Fruit fly (Drosophila melanogaster) whole organism, embryonic: Measurements from ENCODE around the gene dally.
A peak's percentile ranks its signal among the peaks of the same experiment; 100 is the strongest.

Source experiments
- Ada2b ChIP-seq: fragments of 200-800 bp; sonication (Bioruptor generic); IDR thresholded peaks from 2 replicates; pipeline ENCODE4 v1.3.6; 2022; ENCODE audit warnings: missing biosample characterization, missing genetic modification characterization
- Bdp1 ChIP-seq: fragments of 200-800 bp; sonication (Bioruptor generic); optimal IDR thresholded peaks from 3 replicates; lab custom pipeline; 2016; ENCODE audit warnings: missing biosample characterization, missing genetic modification characterization
- CG1024 ChIP-seq: fragments of 200-800 bp; sonication (Bioruptor generic); IDR thresholded peaks from 2 replicates; pipeline ENCODE4 v1.3.6; 2022; ENCODE audit warnings: missing biosample characterization, missing genetic modification characterization
- CG11695 ChIP-seq: fragments of 200-800 bp; sonication (Bioruptor generic); IDR thresholded peaks from 3 replicates; pipeline ENCODE4 v1.3.6; 2022; ENCODE audit warnings: missing biosample characterization, missing genetic modification characterization
- CG11696 ChIP-seq: fragments of 200-800 bp; sonication (Bioruptor generic); IDR thresholded peaks from 2 replicates; pipeline ENCODE4 v1.3.6; 2022; ENCODE audit warnings: missing biosample characterization, missing genetic modification characterization
- CG11723 ChIP-seq: fragments of 200-800 bp; sonication (Bioruptor generic); optimal IDR thresholded peaks from 2 replicates; lab custom pipeline; 2017; ENCODE audit warnings: missing biosample characterization, mild to moderate bottlenecking, missing genetic modification characterization
- CG12299 ChIP-seq: fragments of 200-800 bp; sonication (Bioruptor generic); optimal IDR thresholded peaks from 2 replicates; lab custom pipeline; 2018; ENCODE audit warnings: missing biosample characterization, mild to moderate bottlenecking, missing genetic modification characterization
- CG14050 ChIP-seq: fragments of 200-800 bp; sonication (Bioruptor generic); IDR thresholded peaks from 3 replicates; pipeline ENCODE4 v1.3.6; 2022; ENCODE audit warnings: missing biosample characterization, missing genetic modification characterization
- CG14441 ChIP-seq: fragments of 200-800 bp; sonication (Bioruptor generic); IDR thresholded peaks from 2 replicates; pipeline ENCODE4 v1.3.6; 2022; ENCODE audit warnings: missing biosample characterization, missing genetic modification characterization
- CG15269 ChIP-seq: fragments of 200-800 bp; sonication (Bioruptor generic); optimal IDR thresholded peaks from 2 replicates; lab custom pipeline; 2018; ENCODE audit warnings: missing biosample characterization, mild to moderate bottlenecking, missing genetic modification characterization, moderate library complexity
- CG15514 ChIP-seq: fragments of 200-800 bp; sonication (Bioruptor generic); optimal IDR thresholded peaks from 3 replicates; lab custom pipeline; 2017; ENCODE audit warnings: missing biosample characterization, missing genetic modification characterization, mild to moderate bottlenecking, moderate library complexity, missing genetic modification reagents
- CG15601 ChIP-seq: fragments of 200-800 bp; sonication (Bioruptor generic); optimal IDR thresholded peaks from 3 replicates; lab custom pipeline; 2019; ENCODE audit warnings: missing biosample characterization, mild to moderate bottlenecking, missing genetic modification characterization, moderate library complexity
- CG16815 ChIP-seq: fragments of 200-800 bp; sonication (Bioruptor generic); optimal IDR thresholded peaks from 3 replicates; lab custom pipeline; 2017; ENCODE audit warnings: missing biosample characterization, mild to moderate bottlenecking, missing genetic modification characterization
- CG17359 ChIP-seq: fragments of 200-800 bp; sonication (Bioruptor generic); optimal IDR thresholded peaks from 3 replicates; lab custom pipeline; 2018; ENCODE audit warnings: missing biosample characterization, mild to moderate bottlenecking, missing genetic modification characterization, moderate library complexity
- CG17361 ChIP-seq: fragments of 200-800 bp; sonication (Bioruptor generic); IDR thresholded peaks from 3 replicates; pipeline ENCODE4 v1.3.6; 2022; ENCODE audit warnings: missing biosample characterization, missing genetic modification characterization
- CG17568 ChIP-seq: fragments of 200-800 bp; sonication (Bioruptor generic); optimal IDR thresholded peaks from 2 replicates; lab custom pipeline; 2018; ENCODE audit warnings: missing biosample characterization, mild to moderate bottlenecking, missing genetic modification characterization, moderate library complexity
- CG18764 ChIP-seq: fragments of 200-800 bp; sonication (Bioruptor generic); optimal IDR thresholded peaks from 3 replicates; lab custom pipeline; 2016; ENCODE audit warnings: missing biosample characterization, missing genetic modification characterization
- CG31441 ChIP-seq: fragments of 200-800 bp; sonication (Bioruptor generic); IDR thresholded peaks from 2 replicates; pipeline ENCODE4 v1.3.6; 2022; ENCODE audit warnings: missing biosample characterization, missing genetic modification characterization
- CG32532 ChIP-seq: fragments of 200-800 bp; sonication (Bioruptor generic); IDR thresholded peaks from 2 replicates; pipeline ENCODE4 v1.3.6; 2022; ENCODE audit warnings: missing biosample characterization, missing genetic modification characterization
- CG4707 ChIP-seq: fragments of 200-800 bp; sonication (Bioruptor generic); optimal IDR thresholded peaks from 2 replicates; lab custom pipeline; 2018; ENCODE audit warnings: missing biosample characterization, mild to moderate bottlenecking, missing genetic modification characterization, moderate library complexity
- CG4854 ChIP-seq: fragments of 200-800 bp; sonication (Bioruptor generic); optimal IDR thresholded peaks from 2 replicates; lab custom pipeline; 2016; ENCODE audit warnings: missing biosample characterization, missing genetic modification characterization, inconsistent platforms
- CG6254 ChIP-seq: fragments of 200-800 bp; sonication (Bioruptor generic); optimal IDR thresholded peaks from 3 replicates; lab custom pipeline; 2017; ENCODE audit warnings: mild to moderate bottlenecking, missing biosample characterization, missing genetic modification reagents, missing genetic modification characterization
- CG6765 ChIP-seq: fragments of 200-800 bp; sonication (Bioruptor generic); optimal IDR thresholded peaks from 3 replicates; lab custom pipeline; 2017; ENCODE audit warnings: missing biosample characterization, mild to moderate bottlenecking, missing genetic modification characterization
- Camta ChIP-seq: fragments of 200-800 bp; sonication (Bioruptor generic); optimal IDR thresholded peaks from 2 replicates; lab custom pipeline; 2016; ENCODE audit warnings: missing biosample characterization, missing genetic modification characterization
- D ChIP-seq, 2 experiments: fragments of 200-800 bp in 1 of 2; fragments of >200 bp in 1 of 2; sonication (Bioruptor generic) in 1 of 2; optimal IDR thresholded peaks; 2 replicates in 1 of 2; 3 replicates in 1 of 2; lab custom pipeline; 2017; ENCODE audit warnings: mild to moderate bottlenecking in 1 of 2, missing biosample characterization in 1 of 2, missing genetic modification characterization in 1 of 2, missing genetic modification reagents in 1 of 2
- Drgx ChIP-seq: fragments of 200-800 bp; sonication (Bioruptor generic); IDR thresholded peaks from 2 replicates; pipeline ENCODE4 v1.3.6; 2022; ENCODE audit warnings: missing biosample characterization, missing genetic modification characterization
- Ets65A ChIP-seq: fragments of 200-800 bp; sonication (Bioruptor generic); peaks from one replicate; lab custom pipeline; 2016; ENCODE audit warnings: missing biosample characterization, missing genetic modification characterization
- HLH54F ChIP-seq: fragments of 200-800 bp; sonication (Bioruptor generic); optimal IDR thresholded peaks from 3 replicates; lab custom pipeline; 2016; ENCODE audit warnings: missing biosample characterization, missing genetic modification characterization
- Hr51 ChIP-seq, 2 experiments: fragments of 200-800 bp; sonication (Bioruptor generic); optimal IDR thresholded peaks; 2 replicates in 1 of 2; 3 replicates in 1 of 2; lab custom pipeline; 2016 to 2018; ENCODE audit warnings: missing biosample characterization in 2 of 2, missing genetic modification characterization in 2 of 2, mild to moderate bottlenecking in 1 of 2, moderate library complexity in 1 of 2
- Med ChIP-seq: fragments of 200-800 bp; sonication (Bioruptor generic); peaks from one replicate; lab custom pipeline; 2016; ENCODE audit warnings: missing biosample characterization, missing genetic modification characterization, mild to moderate bottlenecking, inconsistent platforms, moderate library complexity
- Oli ChIP-seq: fragments of 200-800 bp; sonication (Bioruptor generic); optimal IDR thresholded peaks from 2 replicates; lab custom pipeline; 2018; ENCODE audit warnings: missing biosample characterization, mild to moderate bottlenecking, missing genetic modification characterization, moderate library complexity
- Scr ChIP-seq: fragments of 200-800 bp; sonication (Bioruptor generic); IDR thresholded peaks from 2 replicates; pipeline ENCODE4 v1.3.6; 2022; ENCODE audit warnings: missing biosample characterization, missing genetic modification characterization; ENCODE audit not compliant: partially characterized antibody
- Side ChIP-seq: fragments of 200-800 bp; sonication (Bioruptor generic); optimal IDR thresholded peaks from 2 replicates; lab custom pipeline; 2016; ENCODE audit warnings: missing biosample characterization, missing genetic modification characterization
- Sox102F ChIP-seq: fragments of 200-800 bp; sonication (Bioruptor generic); optimal IDR thresholded peaks from 2 replicates; lab custom pipeline; 2018; ENCODE audit warnings: missing biosample characterization, mild to moderate bottlenecking, missing genetic modification characterization, moderate library complexity
- Sry-β ChIP-seq: fragments of 200-800 bp; sonication (Bioruptor generic); optimal IDR thresholded peaks from 2 replicates; lab custom pipeline; 2018; ENCODE audit warnings: missing biosample characterization, mild to moderate bottlenecking, missing genetic modification characterization, moderate library complexity
- Tbp ChIP-seq: fragments of >200 bp; optimal IDR thresholded peaks from 2 replicates; lab custom pipeline; 2018; ENCODE audit warnings: missing biosample characterization, missing genetic modification characterization
- bab2 ChIP-seq: fragments of 200-800 bp; sonication (Bioruptor generic); optimal IDR thresholded peaks from 2 replicates; lab custom pipeline; 2016; ENCODE audit warnings: missing biosample characterization, missing genetic modification characterization
- crp ChIP-seq, 2 experiments: fragments of 200-800 bp; sonication (Bioruptor generic); optimal IDR thresholded peaks; 2 replicates in 1 of 2; 3 replicates in 1 of 2; lab custom pipeline; 2017; ENCODE audit warnings: missing biosample characterization in 2 of 2, missing genetic modification characterization in 2 of 2, mild to moderate bottlenecking in 1 of 2, moderate library complexity in 1 of 2
- dysf ChIP-seq: fragments of 200-800 bp; sonication (Bioruptor generic); IDR thresholded peaks from 3 replicates; pipeline ENCODE4 v1.3.6; 2022; ENCODE audit warnings: missing biosample characterization, missing genetic modification characterization
- en ChIP-seq: fragments of 200-800 bp; sonication (Bioruptor generic); optimal IDR thresholded peaks from 2 replicates; lab custom pipeline; 2016; ENCODE audit warnings: missing biosample characterization, missing genetic modification characterization
- eve ChIP-seq, 2 experiments: fragments of >200 bp; optimal IDR thresholded peaks; 2 replicates each; lab custom pipeline; 2017; ENCODE audit warnings: missing biosample characterization in 2 of 2, missing genetic modification characterization in 2 of 2
- gem ChIP-seq: fragments of 200-800 bp; sonication (Bioruptor generic); optimal IDR thresholded peaks from 2 replicates; lab custom pipeline; 2019; ENCODE audit warnings: missing biosample characterization, mild to moderate bottlenecking, missing genetic modification characterization, moderate library complexity
- pan ChIP-seq, 4 experiments: fragments of >200 bp in 3 of 4; fragments of 200-800 bp in 1 of 4; sonication (Bioruptor generic) in 1 of 4; optimal IDR thresholded peaks in 3 of 4; IDR thresholded peaks in 1 of 4; 2 replicates each; pipeline versions ENCODE4 v1.3.6 to Lab custom; 2017 to 2022; ENCODE audit warnings: missing biosample characterization in 2 of 4, missing genetic modification characterization in 2 of 4, mixed read lengths in 1 of 4
- ro ChIP-seq: fragments of 200-800 bp; sonication (Bioruptor generic); IDR thresholded peaks from 2 replicates; pipeline ENCODE4 v1.3.6; 2022; ENCODE audit warnings: missing biosample characterization, missing genetic modification characterization
- stc ChIP-seq: fragments of 200-800 bp; sonication (Bioruptor generic); IDR thresholded peaks from 2 replicates; pipeline ENCODE4 v1.3.6; 2022; ENCODE audit warnings: missing biosample characterization, missing genetic modification characterization
- tap ChIP-seq: fragments of 200-800 bp; optimal IDR thresholded peaks from 3 replicates; lab custom pipeline; 2019; ENCODE audit warnings: missing biosample characterization, mild to moderate bottlenecking, missing genetic modification characterization, moderate library complexity
- tup ChIP-seq: fragments of 200-800 bp; sonication (Bioruptor generic); optimal IDR thresholded peaks from 2 replicates; lab custom pipeline; 2016; ENCODE audit warnings: missing biosample characterization, mild to moderate bottlenecking, missing genetic modification characterization, moderate library complexity
- vvl ChIP-seq: fragments of 200-800 bp; sonication (Bioruptor generic); IDR thresholded peaks from 2 replicates; pipeline ENCODE4 v1.3.6; 2022; ENCODE audit warnings: missing biosample characterization, missing genetic modification characterization

dally gene

DNA sequence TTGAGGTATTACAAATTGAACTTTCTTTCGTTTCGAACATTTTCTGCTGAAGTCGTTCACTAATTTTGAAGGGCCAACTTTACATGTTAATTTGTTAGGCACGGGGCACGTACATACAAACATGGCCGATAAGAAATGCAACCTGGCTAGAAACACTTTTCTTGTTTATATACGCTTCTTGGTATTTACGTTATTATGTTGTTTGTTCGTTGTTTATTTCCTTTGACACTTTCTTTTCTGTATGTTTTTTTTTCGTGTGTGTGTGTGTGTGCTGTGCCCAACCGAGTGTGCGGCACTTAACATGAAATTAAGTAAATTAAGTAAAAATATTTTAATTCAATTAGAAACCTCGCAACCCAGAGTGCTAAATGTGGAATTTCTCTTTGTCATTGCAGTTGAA is 98.4 kb downstream of the dally start (continued):
- TF ChIP-seq eve (GFP tag; optimal IDR thresholded peaks at IDR 0.05; lab: Kevin White, UChicago) (peak in 1 of 2 experiments; percentile 24), stc (GFP tag; lab: Robert Waterston, UW) (no peak), CG18764 (GFP tag; lab: Kevin White, UChicago) (no peak), Sox102F (peak; percentile 40), CG11695 (GFP tag; lab: Robert Waterston, UW) (no peak), en (no peak), CG17568 (peak; percentile 27), CG6765 (no peak), Camta (GFP tag; lab: Kevin White, UChicago) (peak; percentile 18), ro (GFP tag; lab: Robert Waterston, UW) (no peak), HLH54F (GFP tag; lab: Kevin White, UChicago) (no peak), CG12299 (tag; lab: Kevin White, UChicago) (peak; percentile 18), CG32532 (no peak), Med (GFP tag; lab: Kevin White, UChicago) (peak; percentile 54), D (optimal IDR thresholded peaks at IDR 0.05; lab: Kevin White, UChicago) (no peak), D (GFP tag; optimal IDR thresholded peaks at IDR 0.05; lab: Kevin White, UChicago) (peak; percentile 62), Tbp (GFP tag; lab: Kevin White, UChicago) (no peak), CG11723 (GFP tag; lab: Kevin White, UChicago) (peak; percentile 2), crp (GFP tag; optimal IDR thresholded peaks at IDR 0.05; lab: Kevin White, UChicago) (no peak), Bdp1 (GFP tag; lab: Kevin White, UChicago) (no peak), Scr (GFP tag; lab: Robert Waterston, UW) (no peak), CG15514 (no peak), bab2 (GFP tag; lab: Kevin White, UChicago) (peak; percentile 10), tup (GFP tag; lab: Kevin White, UChicago) (peak; percentile 20), CG17359 (peak; percentile 75), CG16815 (GFP tag; lab: Kevin White, UChicago) (no peak), CG15601 (tag; lab: Kevin White, UChicago) (peak; percentile 88)

dm6 chr3L:8929527-8929926 is 102.2 kb downstream of the dally start:
- peak; percentile 19 for TF ChIP-seq gem
- TF ChIP-seq CG17361 (GFP tag; lab: Robert Waterston, UW), result 0 out of 3 replicates have a peak, but pooled peaks have one; percentile 17
- TF ChIP-seq Med (GFP tag; lab: Kevin White, UChicago), result peak; percentile 63
- TF ChIP-seq CG1024 (GFP tag; lab: Robert Waterston, UW), result no peak
- TF ChIP-seq Drgx, result peak; percentile 28; the same call in 1 of the 2 replicates
- TF ChIP-seq CG14050 (GFP tag; lab: Robert Waterston, UW), result peak; percentile 11; the same call in 1 of the 3 replicates
- no peak for TF ChIP-seq pan (optimal IDR thresholded peaks at IDR 0.05; lab: Kevin White, UChicago)
- TF ChIP-seq pan (GFP tag; optimal IDR thresholded peaks at IDR 0.05 in 1 of 2, IDR thresholded peaks at IDR 0.05 in 1 of 2), result peak in 1 of 2 experiments; percentile 46
- TF ChIP-seq CG11723 (GFP tag; lab: Kevin White, UChicago), result no peak
- peak; percentile 23 for TF ChIP-seq Oli (tag; lab: Kevin White, UChicago)
- TF ChIP-seq vvl (GFP tag; lab: Robert Waterston, UW), result no peak
- no peak for TF ChIP-seq CG15514
- no peak for TF ChIP-seq Sry-β (GFP tag; lab: Kevin White, UChicago)
- no peak for TF ChIP-seq CG4707
- peak; percentile 40; the same call in 1 of the 2 replicates for TF ChIP-seq CG14441 (GFP tag; lab: Robert Waterston, UW)
- no peak for TF ChIP-seq Side (GFP tag; lab: Kevin White, UChicago)
- TF ChIP-seq CG6254, result no peak
- TF ChIP-seq Ada2b (GFP tag; lab: Robert Waterston, UW), result 0 out of 2 replicates have a peak, but pooled peaks have one; percentile 20
- peak; percentile 51 for TF ChIP-seq Ets65A (GFP tag; lab: Kevin White, UChicago)
- peak; percentile 20 for TF ChIP-seq CG15269
- TF ChIP-seq CG11696 (GFP tag; lab: Robert Waterston, UW), result 0 out of 2 replicates have a peak, but pooled peaks have one; percentile 24
- TF ChIP-seq dysf, result peak; percentile 56; the same call in 1 of the 3 replicates
- 0 out of 3 replicates have a peak, but pooled peaks have one; percentile 35 for TF ChIP-seq CG11695 (GFP tag; lab: Robert Waterston, UW)
- TF ChIP-seq tap (tag; lab: Kevin White, UChicago), result no peak
- peak; percentile 17; the same call in 1 of the 2 replicates for TF ChIP-seq CG31441 (GFP tag; lab: Robert Waterston, UW)
- no peak for TF ChIP-seq CG4854 (GFP tag; lab: Kevin White, UChicago)
- TF ChIP-seq Hr51 (GFP tag; optimal IDR thresholded peaks at IDR 0.05; lab: Kevin White, UChicago), result peak in 1 of 2 experiments; percentile 44
